Worm (Caenorhabditis elegans): ENCODE measurements around the gene T26A5.8.

DNA sequence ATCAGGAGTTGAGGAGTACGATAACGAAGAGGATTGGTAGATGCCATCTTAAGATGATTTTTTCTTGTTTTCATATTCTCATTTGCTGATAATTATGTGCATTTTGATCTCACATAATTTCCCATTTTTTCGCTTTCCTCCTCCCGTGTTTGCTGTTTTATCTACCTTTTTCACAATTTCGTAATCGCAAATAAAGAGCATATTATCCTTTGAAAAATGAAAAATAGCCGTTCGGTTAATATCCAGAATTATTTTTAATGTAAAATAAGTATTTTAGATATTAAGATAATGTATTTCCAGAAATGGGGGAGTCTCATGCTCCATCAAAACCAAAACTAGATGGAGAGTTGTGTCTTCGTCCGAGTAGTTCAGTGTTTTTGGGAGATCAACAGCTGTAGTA is 29.7 kb downstream of the T26A5.8 start, which contains the start of gene vps-16:
- TF ChIP-seq ets-7 (tag; optimal IDR thresholded peaks at IDR 0.05) (no peak), ceh-13 (GFP tag; optimal IDR thresholded peaks at IDR 0.05) (no peak), aly-1 (tag; optimal IDR thresholded peaks at IDR 0.05) (no peak), tbx-37 (GFP tag; conservative IDR thresholded peaks at IDR 0.05) (no peak), ama-1 (optimal IDR thresholded peaks at IDR 0.05) (no peak), pes-1 (GFP tag; IDR thresholded peaks at IDR 0.05) (no peak), hnd-1 (tag; optimal IDR thresholded peaks at IDR 0.05) (no peak), hmbx-1 (tag; optimal IDR thresholded peaks at IDR 0.05) (no peak), flt-1 (GFP tag; IDR thresholded peaks at IDR 0.05) (no peak), B0310.2 (tag; optimal IDR thresholded peaks at IDR 0.05) (no peak), F13C5.2 (tag; optimal IDR thresholded peaks at IDR 0.05) (no peak), ceh-36 (tag; optimal IDR thresholded peaks at IDR 0.05) (no peak), tbx-11 (GFP tag; IDR thresholded peaks at IDR 0.05) (no peak), scrt-1 (GFP tag; IDR thresholded peaks at IDR 0.05) (no peak)

All from whole organism, early embryonic.